Fruit fly (Drosophila melanogaster) whole organism, pupa: Measurements from ENCODE around the gene CG2218.

Experiments used
- CG10348 ChIP-seq: fragments of 200-800 bp; sonication (Bioruptor generic); IDR thresholded peaks from 2 replicates; pipeline ENCODE4 v1.3.6; 2022; ENCODE audit warnings: missing biosample characterization, missing genetic modification characterization
- CG12605 ChIP-seq: fragments of 200-800 bp; sonication (Bioruptor generic); IDR thresholded peaks from 2 replicates; pipeline ENCODE4 v1.3.6; 2022; ENCODE audit warnings: missing biosample characterization, missing genetic modification characterization
- CG13204 ChIP-seq: fragments of 200-800 bp; sonication (Bioruptor generic); optimal IDR thresholded peaks from 2 replicates; lab custom pipeline; 2018; ENCODE audit warnings: missing biosample characterization, mild to moderate bottlenecking, missing genetic modification characterization, moderate library complexity
- CG14655 ChIP-seq: fragments of 200-800 bp; sonication (Bioruptor generic); optimal IDR thresholded peaks from 3 replicates; lab custom pipeline; 2017; ENCODE audit warnings: mild to moderate bottlenecking, missing biosample characterization, missing genetic modification reagents, missing genetic modification characterization
- CG15710 ChIP-seq: fragments of 200-800 bp; sonication (Bioruptor generic); optimal IDR thresholded peaks from 2 replicates; lab custom pipeline; 2018; ENCODE audit warnings: missing biosample characterization, mild to moderate bottlenecking, missing genetic modification characterization, moderate library complexity
- CG17806 ChIP-seq: fragments of 200-800 bp; sonication (Bioruptor generic); optimal IDR thresholded peaks from 2 replicates; lab custom pipeline; 2018; ENCODE audit warnings: missing biosample characterization, mild to moderate bottlenecking, missing genetic modification characterization, moderate library complexity
- CG32121 ChIP-seq: fragments of 200-800 bp; sonication (Bioruptor generic); IDR thresholded peaks from 2 replicates; pipeline ENCODE4 v1.3.6; 2022; ENCODE audit warnings: missing biosample characterization, missing genetic modification characterization
- CG34367 ChIP-seq: fragments of 200-800 bp; sonication (Bioruptor generic); optimal IDR thresholded peaks from 2 replicates; lab custom pipeline; 2018; ENCODE audit warnings: missing biosample characterization, mild to moderate bottlenecking, missing genetic modification characterization
- CG4496 ChIP-seq: fragments of 200-800 bp; sonication (Bioruptor generic); IDR thresholded peaks from 3 replicates; pipeline ENCODE4 v1.3.6; 2022; ENCODE audit warnings: missing biosample characterization, missing genetic modification characterization
- CG8159 ChIP-seq: fragments of 200-800 bp; sonication (Bioruptor generic); optimal IDR thresholded peaks from 3 replicates; lab custom pipeline; 2018; ENCODE audit warnings: missing biosample characterization, mild to moderate bottlenecking, missing genetic modification characterization, moderate library complexity
- CG8301 ChIP-seq: fragments of 200-800 bp; sonication (Bioruptor generic); optimal IDR thresholded peaks from 2 replicates; lab custom pipeline; 2018; ENCODE audit warnings: missing biosample characterization, mild to moderate bottlenecking, missing genetic modification characterization
- CG9948 ChIP-seq: fragments of 200-800 bp; sonication (Bioruptor generic); optimal IDR thresholded peaks from 2 replicates; lab custom pipeline; 2018; ENCODE audit warnings: missing biosample characterization, mild to moderate bottlenecking, missing genetic modification characterization, moderate library complexity
- D1 ChIP-seq: fragments of 200-800 bp; sonication (Bioruptor generic); optimal IDR thresholded peaks from 2 replicates; lab custom pipeline; 2018; ENCODE audit warnings: missing biosample characterization, mild to moderate bottlenecking, missing genetic modification characterization, moderate library complexity
- EcR ChIP-seq: fragments of 200-800 bp; sonication (Bioruptor generic); optimal IDR thresholded peaks from 3 replicates; lab custom pipeline; 2019; ENCODE audit warnings: missing biosample characterization, missing genetic modification characterization, mild to moderate bottlenecking, moderate library complexity, missing genetic modification reagents
- Ets98B ChIP-seq: fragments of 200-800 bp; sonication (Bioruptor generic); IDR thresholded peaks from 2 replicates; pipeline ENCODE4 v1.3.6; 2022; ENCODE audit warnings: missing biosample characterization, missing genetic modification characterization
- Pif1A ChIP-seq: fragments of 200-800 bp; sonication (Bioruptor generic); optimal IDR thresholded peaks from 3 replicates; lab custom pipeline; 2016; ENCODE audit warnings: missing biosample characterization, missing genetic modification characterization
- Pif1B ChIP-seq: fragments of 200-800 bp; sonication (Bioruptor generic); optimal IDR thresholded peaks from 3 replicates; lab custom pipeline; 2016; ENCODE audit warnings: missing biosample characterization, missing genetic modification characterization
- Snoo ChIP-seq: fragments of 200-800 bp; sonication (Bioruptor generic); optimal IDR thresholded peaks from 3 replicates; lab custom pipeline; 2017; ENCODE audit warnings: missing biosample characterization, mild to moderate bottlenecking, missing genetic modification characterization, inconsistent platforms
- fd96Ca ChIP-seq: fragments of 200-800 bp; sonication (Bioruptor generic); IDR thresholded peaks from 3 replicates; pipeline ENCODE4 v1.3.6; 2022; ENCODE audit warnings: missing biosample characterization, missing genetic modification characterization
- gl ChIP-seq: fragments of 200-800 bp; sonication (Bioruptor generic); optimal IDR thresholded peaks from 2 replicates; lab custom pipeline; 2018; ENCODE audit warnings: missing biosample characterization, mild to moderate bottlenecking, missing genetic modification characterization
- rn ChIP-seq: fragments of 200-800 bp; sonication (Bioruptor generic); IDR thresholded peaks from 2 replicates; pipeline ENCODE4 v1.3.6; 2022; ENCODE audit warnings: missing biosample characterization, missing genetic modification characterization

The CG2218 gene

dm6 chr3R:30444946-30445345 lies 16.9 kb upstream of the CG2218 start, which contains the start of gene Osi23:
TSS of gene Osi23 (minus strand) at chr3R:30445046.
- no peak for TF ChIP-seq CG13204 (GFP tag; lab: Kevin White, UChicago)
- no peak for TF ChIP-seq CG9948 (tag; lab: Kevin White, UChicago)
- TF ChIP-seq fd96Ca (GFP tag; lab: Robert Waterston, UW) = no peak
- TF ChIP-seq gl (tag; lab: Kevin White, UChicago) = no peak
- no peak for TF ChIP-seq CG32121 (GFP tag; lab: Robert Waterston, UW)
- TF ChIP-seq CG8159 (tag; lab: Kevin White, UChicago) = no peak
- no peak for TF ChIP-seq CG12605 (GFP tag; lab: Robert Waterston, UW)
- no peak for TF ChIP-seq Pif1B
- TF ChIP-seq CG14655 = no peak
- no peak for TF ChIP-seq rn (GFP tag; lab: Robert Waterston, UW)
- TF ChIP-seq CG17806 (tag; lab: Kevin White, UChicago) = no peak
- TF ChIP-seq CG4496 = no peak
- TF ChIP-seq CG10348 = no peak
- TF ChIP-seq Pif1A = no peak
- TF ChIP-seq CG8301 (tag; lab: Kevin White, UChicago) = no peak
- TF ChIP-seq Snoo = no peak
- TF ChIP-seq CG34367 (tag; lab: Kevin White, UChicago) = no peak
- no peak for TF ChIP-seq Ets98B (GFP tag; lab: Robert Waterston, UW)
- no peak for TF ChIP-seq CG15710
- TF ChIP-seq EcR (GFP tag; lab: Kevin White, UChicago) = no peak

DNA sequence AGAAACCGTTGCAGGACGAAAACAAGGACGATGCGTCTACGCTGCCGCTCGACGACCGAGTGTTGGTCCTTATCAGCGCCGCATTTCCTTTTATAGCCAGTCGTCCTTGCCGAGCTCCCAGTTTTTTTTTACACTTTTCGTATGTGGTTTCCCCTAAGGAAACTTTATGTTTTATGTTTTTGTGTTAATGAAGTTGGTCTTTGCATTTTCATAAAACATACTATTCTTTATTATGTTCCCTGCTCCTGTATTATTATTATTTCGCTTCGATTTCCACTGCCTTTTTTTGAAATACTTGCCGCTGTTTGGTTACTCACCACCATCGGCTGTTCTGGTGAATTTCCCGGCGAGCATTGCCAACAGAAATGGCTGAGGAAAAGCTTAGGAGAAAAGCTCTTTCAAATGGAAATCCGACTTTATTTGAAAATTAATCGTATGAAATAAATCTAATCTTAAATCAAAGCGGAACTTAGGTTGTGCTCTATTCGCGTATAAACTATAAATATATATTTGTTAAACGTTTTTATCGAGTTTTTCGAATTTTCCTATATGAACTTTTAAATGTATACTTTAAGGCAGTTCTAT lies 15.6 kb upstream of the CG2218 start, which contains the start of gene CG15537:
Gene CG15537 (minus strand): TSS at position 51 of the 585 bp plus-strand sequence.
- TF ChIP-seq D1 (no peak), CG8301 (tag; lab: Kevin White, UChicago) (no peak), CG8159 (tag; lab: Kevin White, UChicago) (no peak), CG17806 (tag; lab: Kevin White, UChicago) (no peak), gl (tag; lab: Kevin White, UChicago) (no peak), CG10348 (no peak), CG9948 (tag; lab: Kevin White, UChicago) (no peak), Ets98B (GFP tag; lab: Robert Waterston, UW) (no peak), CG15710 (no peak), CG14655 (no peak)
- TF ChIP-seq, all 21 proteins: peak for 0

dm6 chr3R:30431258-30432114 lies 3.4 kb upstream of the CG2218 start, which contains the start of gene CG15534:
TSS of gene CG15534 (plus strand) at chr3R:30432064.
- TF ChIP-seq fd96Ca (GFP tag; lab: Robert Waterston, UW) (no peak), Pif1B (no peak), CG17806 (tag; lab: Kevin White, UChicago) (no peak), CG15710 (no peak)

dm6 chr3R:30428459-30428858 lies 383 bp upstream of the CG2218 start, which contains the start of gene CG15533:
TSS of gene CG15533 (plus strand) at chr3R:30428820.
- no peak for TF ChIP-seq CG4496
- TF ChIP-seq CG8301 (tag; lab: Kevin White, UChicago) = no peak
- TF ChIP-seq Pif1B = no peak
- TF ChIP-seq Snoo = no peak
- TF ChIP-seq CG12605 (GFP tag; lab: Robert Waterston, UW) = no peak
- TF ChIP-seq CG34367 (tag; lab: Kevin White, UChicago) = no peak
- no peak for TF ChIP-seq CG10348
- TF ChIP-seq fd96Ca (GFP tag; lab: Robert Waterston, UW) = no peak
- no peak for TF ChIP-seq CG15710
- no peak for TF ChIP-seq CG17806 (tag; lab: Kevin White, UChicago)
- no peak for TF ChIP-seq rn (GFP tag; lab: Robert Waterston, UW)
- no peak for TF ChIP-seq D1
- TF ChIP-seq CG8159 (tag; lab: Kevin White, UChicago) = no peak
- TF ChIP-seq, all 21 proteins: peak for 0

- TF ChIP-seq CG17806 (tag; lab: Kevin White, UChicago) (no peak), CG9948 (tag; lab: Kevin White, UChicago) (no peak), CG32121 (GFP tag; lab: Robert Waterston, UW) (no peak), Snoo (no peak), gl (tag; lab: Kevin White, UChicago) (no peak), fd96Ca (GFP tag; lab: Robert Waterston, UW) (no peak), CG12605 (GFP tag; lab: Robert Waterston, UW) (no peak), Pif1B (no peak), CG8301 (tag; lab: Kevin White, UChicago) (no peak), Ets98B (GFP tag; lab: Robert Waterston, UW) (no peak), CG4496 (no peak), CG34367 (tag; lab: Kevin White, UChicago) (no peak), EcR (GFP tag; lab: Kevin White, UChicago) (no peak), rn (GFP tag; lab: Robert Waterston, UW) (no peak), CG14655 (no peak), CG10348 (no peak), Pif1A (no peak)
These were observed 1.4 kb downstream of the CG2218 start for dm6 chr3R:30426626-30427025.

dm6 chr3R:30425622-30426021 lies 2.5 kb downstream of the CG2218 start:
- TF ChIP-seq D1 = no peak
- TF ChIP-seq CG17806 (tag; lab: Kevin White, UChicago) = no peak
- TF ChIP-seq gl (tag; lab: Kevin White, UChicago) = no peak
- TF ChIP-seq CG14655 = no peak
- no peak for TF ChIP-seq rn (GFP tag; lab: Robert Waterston, UW)
- no peak for TF ChIP-seq Ets98B (GFP tag; lab: Robert Waterston, UW)
- TF ChIP-seq CG12605 (GFP tag; lab: Robert Waterston, UW) = no peak
- no peak for TF ChIP-seq Pif1A
- TF ChIP-seq CG8159 (tag; lab: Kevin White, UChicago) = no peak
- no peak for TF ChIP-seq CG8301 (tag; lab: Kevin White, UChicago)
- TF ChIP-seq EcR (GFP tag; lab: Kevin White, UChicago) = no peak
- no peak for TF ChIP-seq CG32121 (GFP tag; lab: Robert Waterston, UW)
